Worm (Caenorhabditis elegans) whole organism, mixed stage, embryonic: Measurements from ENCODE around the gene F49C5.9.

Source experiments
- cnd-1 ChIP-seq: fragments of 200-800 bp; sonication (Bioruptor generic); optimal IDR thresholded peaks from 2 replicates; lab custom pipeline; 2018; ENCODE audit warnings: mild to moderate bottlenecking, missing genetic modification characterization, missing compliant biosample characterization
- flh-1 ChIP-seq: fragments of 200-800 bp; sonication (Bioruptor generic); optimal IDR thresholded peaks from 2 replicates; lab custom pipeline; 2018; ENCODE audit warnings: mild to moderate bottlenecking, missing genetic modification characterization, moderate library complexity, missing compliant biosample characterization
- lin-13 ChIP-seq: fragments of 150-350 bp; optimal IDR thresholded peaks from 2 replicates; lab custom pipeline; 2014; ENCODE audit warnings: missing biosample characterization, missing genetic modification characterization
- lsy-2 ChIP-seq: fragments of 150-350 bp; optimal IDR thresholded peaks from 2 replicates; lab custom pipeline; 2014; ENCODE audit warnings: missing biosample characterization, missing genetic modification characterization
- mep-1 ChIP-seq: fragments of 150-350 bp; optimal IDR thresholded peaks from 2 replicates; lab custom pipeline; 2017; ENCODE audit warnings: missing biosample characterization, missing genetic modification reagents, missing genetic modification characterization, inconsistent platforms
- nhr-12 ChIP-seq: fragments of 150-350 bp; optimal IDR thresholded peaks from 2 replicates; lab custom pipeline; 2014; ENCODE audit warnings: missing biosample characterization, missing genetic modification characterization
- nhr-237 ChIP-seq: fragments of 150-350 bp; optimal IDR thresholded peaks from 2 replicates; lab custom pipeline; 2014; ENCODE audit warnings: missing biosample characterization, missing genetic modification characterization
- nhr-76 ChIP-seq: sonication (generic microtip); optimal IDR thresholded peaks from 2 replicates; lab custom pipeline; 2017; ENCODE audit warnings: missing biosample characterization, missing genetic modification characterization
- snpc-4 ChIP-seq: fragments of 150-350 bp; optimal IDR thresholded peaks from 2 replicates; lab custom pipeline; 2014; ENCODE audit warnings: missing biosample characterization, missing genetic modification characterization
- tbx-8 ChIP-seq: fragments of 200-800 bp; sonication (Bioruptor generic); optimal IDR thresholded peaks from 2 replicates; lab custom pipeline; 2018; ENCODE audit warnings: mild to moderate bottlenecking, missing genetic modification characterization, moderate library complexity, missing compliant biosample characterization
- unc-120 ChIP-seq: sonication (generic microtip); optimal IDR thresholded peaks from 2 replicates; lab custom pipeline; 2017; ENCODE audit warnings: missing genetic modification characterization, missing compliant biosample characterization; ENCODE audit not compliant: poor library complexity, severe bottlenecking
- unc-62 ChIP-seq: fragments of 150-350 bp; optimal IDR thresholded peaks from 2 replicates; lab custom pipeline; 2014; ENCODE audit warnings: missing biosample characterization, missing genetic modification reagents, missing genetic modification characterization

- TF ChIP-seq lin-13 (tag; lab: Kevin White, UChicago) (no peak), flh-1 (no peak), snpc-4 (tag; lab: Kevin White, UChicago) (no peak), mep-1 (tag; lab: Kevin White, UChicago) (no peak), unc-62 (no peak), lsy-2 (tag; lab: Kevin White, UChicago) (no peak), tbx-8 (GFP tag; lab: Kevin White, UChicago) (no peak), nhr-76 (tag; lab: Kevin White, UChicago) (no peak), unc-120 (no peak), nhr-237 (tag; lab: Kevin White, UChicago) (no peak), cnd-1 (tag; lab: Kevin White, UChicago) (no peak), nhr-12 (no peak)
Measured at ce11 chrII:12550940-12551339, 6.5 kb upstream of the F49C5.9 start.
